Worm (Caenorhabditis elegans) whole organism, L1 larva: ENCODE measurements around the gene F54B11.5.

Source experiments
- F16B12.6 ChIP-seq: fragments of 150-350 bp; optimal IDR thresholded peaks from 2 replicates; lab custom pipeline; 2014; ENCODE audit warnings: missing biosample characterization, missing genetic modification characterization
- alr-1 ChIP-seq: fragments of 200-800 bp; sonication (Bioruptor generic); optimal IDR thresholded peaks from 2 replicates; lab custom pipeline; 2018; ENCODE audit warnings: borderline replicate concordance, mild to moderate bottlenecking, missing genetic modification characterization, missing compliant biosample characterization
- dpl-1 ChIP-seq, 3 experiments: fragments of 150-350 bp in 2 of 3; sonication (generic microtip) in 1 of 3; optimal IDR thresholded peaks; 2 replicates each; lab custom pipeline; 2014 to 2017; ENCODE audit warnings: missing biosample characterization in 3 of 3, missing genetic modification characterization in 3 of 3, missing genetic modification reagents in 3 of 3
- egl-13 ChIP-seq: sonication (generic microtip); optimal IDR thresholded peaks from 2 replicates; lab custom pipeline; 2016; ENCODE audit warnings: missing genotype, missing genetic modification reagents, missing genetic modification characterization, missing compliant biosample characterization
- egl-27 ChIP-seq, 2 experiments: fragments of 150-350 bp in 1 of 2; sonication (generic microtip); optimal IDR thresholded peaks; 3 replicates each; lab custom pipeline; 2017 to 2018; ENCODE audit warnings: missing biosample characterization in 2 of 2, missing genetic modification characterization in 2 of 2, missing genetic modification reagents in 2 of 2
- elt-3 ChIP-seq, 6 experiments: fragments of 150-350 bp in 1 of 6; sonication (generic microtip); optimal IDR thresholded peaks; 2 replicates each; lab custom pipeline; 2017 to 2018; ENCODE audit warnings: missing biosample characterization in 6 of 6, missing genetic modification characterization in 6 of 6, inconsistent platforms in 1 of 6
- jun-1 ChIP-seq: fragments of 150-350 bp; optimal IDR thresholded peaks from 2 replicates; lab custom pipeline; 2014; ENCODE audit warnings: missing biosample characterization, missing genetic modification reagents, missing genetic modification characterization
- nhr-28 ChIP-seq: fragments of 150-350 bp; optimal IDR thresholded peaks from 2 replicates; lab custom pipeline; 2014; ENCODE audit warnings: missing biosample characterization, missing genetic modification characterization
- ztf-11 ChIP-seq, 2 experiments: sonication (generic microtip); optimal IDR thresholded peaks; 2 replicates each; lab custom pipeline; 2016 to 2017; ENCODE audit warnings: missing genetic modification characterization in 2 of 2, missing biosample characterization in 1 of 2, missing compliant biosample characterization in 1 of 2

- TF ChIP-seq jun-1 (tag; lab: Kevin White, UChicago): no peak
- no peak for TF ChIP-seq dpl-1 (GFP tag; optimal IDR thresholded peaks at IDR 0.05; lab: Kevin White, UChicago)
- no peak for TF ChIP-seq elt-3 (tag; optimal IDR thresholded peaks at IDR 0.05; lab: Kevin White, UChicago)
- no peak for TF ChIP-seq F16B12.6 (tag; lab: Kevin White, UChicago)
- no peak for TF ChIP-seq egl-27 (tag; optimal IDR thresholded peaks at IDR 0.05; lab: Kevin White, UChicago)
- no peak for TF ChIP-seq egl-13 (tag; lab: Kevin White, UChicago)
- no peak for TF ChIP-seq nhr-28 (tag; lab: Kevin White, UChicago)
- TF ChIP-seq alr-1 (tag; lab: Kevin White, UChicago): no peak
- TF ChIP-seq ztf-11 (tag; optimal IDR thresholded peaks at IDR 0.05; lab: Kevin White, UChicago): no peak
Observed at ce11 chrX:13550890-13551289, 45.0 kb downstream of the F54B11.5 start, which contains the start of gene odr-1.
